Worm (Caenorhabditis elegans) whole organism, L4 larva: ENCODE measurements around the gene zip-3.

ENCODE experiments used
- D1046.2 ChIP-seq: fragments of 200-800 bp; sonication (Bioruptor generic); IDR thresholded peaks from 2 replicates; pipeline ENCODE4 v1.3.6; 2022; ENCODE audit warnings: missing genetic modification characterization, missing compliant biosample characterization
- F26F4.8 ChIP-seq: fragments of 200-800 bp; sonication (Bioruptor generic); conservative IDR thresholded peaks from 2 replicates; pipeline ENCODE4 v1.3.6; 2022; ENCODE audit warnings: missing genetic modification characterization, missing compliant biosample characterization
- F44E2.7 ChIP-seq: fragments of 200-800 bp; sonication (Bioruptor generic); IDR thresholded peaks from 2 replicates; pipeline ENCODE4 v2.1.2; 2022; ENCODE audit warnings: missing genetic modification characterization, missing compliant biosample characterization
- T20F7.1 ChIP-seq: fragments of 200-800 bp; sonication (Bioruptor generic); optimal IDR thresholded peaks from 2 replicates; lab custom pipeline; 2018; ENCODE audit warnings: mild to moderate bottlenecking, missing genetic modification characterization, missing compliant biosample characterization
- T26A8.4 ChIP-seq: fragments of 200-800 bp; sonication (Bioruptor generic); IDR thresholded peaks from 2 replicates; pipeline ENCODE4 v1.3.6; 2022; ENCODE audit warnings: missing genetic modification characterization, missing compliant biosample characterization
- aha-1 ChIP-seq: fragments of 150-350 bp; peaks from one replicate; lab custom pipeline; 2014; ENCODE audit warnings: missing biosample characterization, missing genetic modification characterization
- ama-1 ChIP-seq: fragments of 150-350 bp; optimal IDR thresholded peaks from 2 replicates; lab custom pipeline; 2014; ENCODE audit warnings: inconsistent platforms, mixed read lengths
- arid-1 ChIP-seq: fragments of 200-800 bp; sonication (Bioruptor generic); conservative IDR thresholded peaks from 2 replicates; pipeline ENCODE4 v1.3.6; 2022; ENCODE audit warnings: missing genetic modification reagents, missing genetic modification characterization, missing compliant biosample characterization
- attf-4 ChIP-seq: sonication (generic microtip); optimal IDR thresholded peaks from 3 replicates; lab custom pipeline; 2017; ENCODE audit warnings: missing biosample characterization, missing genetic modification characterization
- ceh-28 ChIP-seq: fragments of 150-350 bp; optimal IDR thresholded peaks from 2 replicates; lab custom pipeline; 2014; ENCODE audit warnings: missing biosample characterization, missing genetic modification reagents, missing genetic modification characterization
- ceh-62 ChIP-seq: sonication (generic microtip); optimal IDR thresholded peaks from 2 replicates; lab custom pipeline; 2017; ENCODE audit warnings: missing biosample characterization, missing genetic modification characterization
- ceh-82 ChIP-seq: sonication (generic microtip); optimal IDR thresholded peaks from 2 replicates; lab custom pipeline; 2017; ENCODE audit warnings: missing biosample characterization, missing genetic modification characterization
- ces-1 ChIP-seq: fragments of 150-350 bp; sonication (generic microtip); optimal IDR thresholded peaks from 4 replicates; lab custom pipeline; 2014; ENCODE audit warnings: missing biosample characterization, missing genetic modification reagents, missing genetic modification characterization
- daf-16 ChIP-seq, 3 experiments: sonication (generic microtip); optimal IDR thresholded peaks; 2 replicates each; lab custom pipeline; 2016 to 2017; ENCODE audit warnings: missing genetic modification characterization in 3 of 3, missing genetic modification reagents in 3 of 3, mild to moderate bottlenecking in 2 of 3, missing compliant biosample characterization in 2 of 3, missing biosample characterization in 1 of 3, moderate library complexity in 1 of 3
- daf-19 ChIP-seq: fragments of 200-800 bp; sonication (Bioruptor generic); conservative IDR thresholded peaks from 2 replicates; pipeline ENCODE4 v1.3.6; 2022; ENCODE audit warnings: missing genetic modification characterization, missing compliant biosample characterization
- dmd-6 ChIP-seq: fragments of 200-800 bp; sonication (Bioruptor generic); IDR thresholded peaks from 2 replicates; pipeline ENCODE4 v1.3.6; 2022; ENCODE audit warnings: missing genetic modification reagents, missing genetic modification characterization, missing compliant biosample characterization
- dmd-9 ChIP-seq: fragments of 200-800 bp; sonication (Bioruptor generic); IDR thresholded peaks from 2 replicates; pipeline ENCODE4 v1.3.6; 2022; ENCODE audit warnings: missing genetic modification reagents, missing genetic modification characterization, missing compliant biosample characterization
- dve-1 ChIP-seq: sonication (generic microtip); optimal IDR thresholded peaks from 2 replicates; lab custom pipeline; 2017; ENCODE audit warnings: antibody characterized with exemption, mild to moderate bottlenecking, missing genetic modification characterization, missing compliant biosample characterization; ENCODE audit not compliant: insufficient read depth
- hif-1 ChIP-seq, 2 experiments: sonication (generic microtip); optimal IDR thresholded peaks; 2 replicates each; lab custom pipeline; 2016 to 2017; ENCODE audit warnings: missing compliant biosample characterization in 2 of 2, missing genetic modification characterization in 2 of 2, missing genetic modification reagents in 2 of 2, missing genotype in 2 of 2, mild to moderate bottlenecking in 1 of 2
- hlh-11 ChIP-seq: fragments of 200-800 bp; sonication (Bioruptor generic); optimal IDR thresholded peaks from 2 replicates; lab custom pipeline; 2018; ENCODE audit warnings: mild to moderate bottlenecking, missing genetic modification characterization, missing compliant biosample characterization
- hlh-30 ChIP-seq: sonication (generic microtip); optimal IDR thresholded peaks from 2 replicates; lab custom pipeline; 2017; ENCODE audit warnings: antibody characterized with exemption, mild to moderate bottlenecking, missing genetic modification characterization, missing compliant biosample characterization; ENCODE audit not compliant: insufficient read depth
- hmg-1.1 ChIP-seq: fragments of 200-800 bp; sonication (Bioruptor generic); IDR thresholded peaks from 2 replicates; pipeline ENCODE4 v1.3.6; 2022; ENCODE audit warnings: missing genetic modification reagents, missing genetic modification characterization, missing compliant biosample characterization
- jun-1 ChIP-seq: fragments of 150-350 bp; optimal IDR thresholded peaks from 2 replicates; lab custom pipeline; 2014; ENCODE audit warnings: missing biosample characterization, missing genetic modification reagents, missing genetic modification characterization
- lim-7 ChIP-seq: fragments of 200-800 bp; sonication (Bioruptor generic); IDR thresholded peaks from 2 replicates; pipeline ENCODE4 v1.3.6; 2022; ENCODE audit warnings: missing genetic modification characterization, missing compliant biosample characterization
- lin-15B ChIP-seq: fragments of 150-350 bp; sonication (generic microtip); optimal IDR thresholded peaks from 3 replicates; lab custom pipeline; 2014; ENCODE audit warnings: missing biosample characterization, missing genetic modification characterization
- lin-29 ChIP-seq: fragments of 200-800 bp; sonication (Bioruptor generic); IDR thresholded peaks from 2 replicates; pipeline ENCODE4 v1.3.6; 2022; ENCODE audit warnings: missing genetic modification reagents, missing genetic modification characterization, missing compliant biosample characterization
- mdl-1 ChIP-seq, 2 experiments: fragments of 150-350 bp in 1 of 2; sonication (generic microtip) in 1 of 2; optimal IDR thresholded peaks; 2 replicates each; lab custom pipeline; 2014 to 2017; ENCODE audit warnings: missing biosample characterization in 2 of 2, missing genetic modification characterization in 2 of 2
- mep-1 ChIP-seq: fragments of 150-350 bp; sonication (generic microtip); optimal IDR thresholded peaks from 3 replicates; lab custom pipeline; 2014; ENCODE audit warnings: missing biosample characterization, missing genetic modification characterization
- mes-2 ChIP-seq: sonication (generic microtip); optimal IDR thresholded peaks from 2 replicates; lab custom pipeline; 2016; ENCODE audit warnings: missing genotype, mild to moderate bottlenecking, missing genetic modification characterization, missing compliant biosample characterization; ENCODE audit not compliant: poor library complexity, severe bottlenecking
- mxl-3 ChIP-seq: fragments of 200-800 bp; sonication (Bioruptor generic); optimal IDR thresholded peaks from 2 replicates; lab custom pipeline; 2018; ENCODE audit warnings: mild to moderate bottlenecking, missing genetic modification characterization, missing compliant biosample characterization
- nhr-11 ChIP-seq: fragments of 150-350 bp; optimal IDR thresholded peaks from 2 replicates; lab custom pipeline; 2014; ENCODE audit warnings: missing biosample characterization, missing genetic modification characterization
- nhr-237 ChIP-seq: sonication (generic microtip); optimal IDR thresholded peaks from 2 replicates; lab custom pipeline; 2017; ENCODE audit warnings: missing biosample characterization, missing genetic modification characterization
- nhr-28 ChIP-seq: fragments of 150-350 bp; optimal IDR thresholded peaks from 2 replicates; lab custom pipeline; 2014; ENCODE audit warnings: missing biosample characterization, missing genetic modification characterization
- nhr-41 ChIP-seq: fragments of 200-800 bp; sonication (Bioruptor generic); IDR thresholded peaks from 2 replicates; pipeline ENCODE4 v1.3.6; 2022; ENCODE audit warnings: missing genetic modification reagents, missing genetic modification characterization, missing compliant biosample characterization
- nhr-42 ChIP-seq: fragments of 200-800 bp; sonication (Bioruptor generic); IDR thresholded peaks from 2 replicates; pipeline ENCODE4 v1.3.6; 2022; ENCODE audit warnings: missing genetic modification characterization, missing compliant biosample characterization
- nhr-6 ChIP-seq: fragments of 150-350 bp; optimal IDR thresholded peaks from 2 replicates; lab custom pipeline; 2014; ENCODE audit warnings: missing biosample characterization, missing genetic modification characterization
- pha-4 ChIP-seq, 2 experiments: fragments of 150-350 bp in 1 of 2; fragments of 200-800 bp in 1 of 2; sonication (Bioruptor generic) in 1 of 2; IDR thresholded peaks in 1 of 2; optimal IDR thresholded peaks in 1 of 2; 2 replicates each; pipeline versions ENCODE4 v1.3.6 to Lab custom; 2014 to 2022; ENCODE audit warnings: missing genetic modification characterization in 2 of 2, missing genetic modification reagents in 2 of 2, missing biosample characterization in 1 of 2, missing compliant biosample characterization in 1 of 2
- set-16 ChIP-seq: fragments of 200-800 bp; sonication (Bioruptor generic); IDR thresholded peaks from 2 replicates; pipeline ENCODE4 v1.3.6; 2022; ENCODE audit warnings: missing genetic modification reagents, missing genetic modification characterization, missing compliant biosample characterization
- skn-1 ChIP-seq: fragments of 150-350 bp; optimal IDR thresholded peaks from 2 replicates; lab custom pipeline; 2014; ENCODE audit warnings: missing biosample characterization, missing genetic modification characterization
- snpc-1.2 ChIP-seq: fragments of 200-800 bp; sonication (Bioruptor generic); IDR thresholded peaks from 2 replicates; pipeline ENCODE4 v1.3.6; 2022; ENCODE audit warnings: missing genetic modification reagents, missing genetic modification characterization, missing compliant biosample characterization
- spr-1 ChIP-seq: sonication (generic microtip); optimal IDR thresholded peaks from 2 replicates; lab custom pipeline; 2016; ENCODE audit warnings: mild to moderate bottlenecking, missing genetic modification characterization, missing compliant biosample characterization
- vab-7 ChIP-seq: fragments of 200-800 bp; sonication (Bioruptor generic); IDR thresholded peaks from 2 replicates; pipeline ENCODE4 v1.3.6; 2022; ENCODE audit warnings: missing genetic modification reagents, missing genetic modification characterization, missing compliant biosample characterization
- zfp-2 ChIP-seq: sonication (generic microtip); optimal IDR thresholded peaks from 2 replicates; lab custom pipeline; 2016; ENCODE audit warnings: mild to moderate bottlenecking, missing genetic modification characterization, missing compliant biosample characterization
- zfp-3 ChIP-seq: fragments of 200-800 bp; sonication (Bioruptor generic); conservative IDR thresholded peaks from 2 replicates; pipeline ENCODE4 v1.3.6; 2022; ENCODE audit warnings: missing genetic modification reagents, missing genetic modification characterization, missing compliant biosample characterization
- zip-11 ChIP-seq: fragments of 200-800 bp; sonication (Bioruptor generic); IDR thresholded peaks from 2 replicates; pipeline ENCODE4 v1.3.6; 2022; ENCODE audit warnings: missing genetic modification characterization, missing compliant biosample characterization

zip-3 gene

DNA sequence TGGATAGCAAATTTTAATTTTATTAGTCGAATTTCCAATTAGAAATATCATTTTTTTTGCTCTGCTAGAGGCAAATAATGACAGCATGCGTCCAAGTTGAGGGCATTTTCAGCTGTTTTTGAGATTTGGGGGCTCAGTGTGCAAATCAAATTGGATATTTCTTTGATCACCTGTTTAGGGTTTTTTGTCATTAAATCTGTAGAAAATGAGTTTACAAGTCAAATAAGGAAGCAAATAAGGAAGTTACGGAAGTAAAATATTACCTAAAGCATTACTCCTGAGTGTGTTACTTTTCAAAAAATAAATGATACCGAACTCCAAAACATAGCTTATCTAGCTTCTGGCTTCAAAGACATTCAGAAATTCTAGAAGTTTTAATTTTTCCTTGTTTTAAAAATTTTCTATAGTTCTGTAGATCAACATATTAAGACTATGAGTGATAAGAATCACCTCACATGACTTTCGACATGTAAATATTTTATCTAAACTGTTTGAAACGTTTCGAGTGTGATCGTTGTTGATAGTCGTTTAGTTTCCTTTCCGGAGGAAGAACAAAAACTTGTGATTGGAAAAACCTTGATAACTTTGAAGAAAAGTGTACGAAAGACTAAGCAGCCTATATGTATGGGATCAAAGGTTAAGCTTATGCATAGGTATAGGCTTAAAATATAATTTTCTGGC is 22.7 kb upstream of the zip-3 start, which contains the start of gene sre-48 (continued):
- TF ChIP-seq snpc-1.2 (GFP tag; lab: Robert Waterston, UW), result no peak
- TF ChIP-seq skn-1 (tag; lab: Kevin White, UChicago), result no peak
- TF ChIP-seq nhr-11 (tag; lab: Kevin White, UChicago), result no peak
- TF ChIP-seq mdl-1 (tag; optimal IDR thresholded peaks at IDR 0.05; lab: Kevin White, UChicago), result no peak
- TF ChIP-seq, all 104 proteins: peak for 9

DNA sequence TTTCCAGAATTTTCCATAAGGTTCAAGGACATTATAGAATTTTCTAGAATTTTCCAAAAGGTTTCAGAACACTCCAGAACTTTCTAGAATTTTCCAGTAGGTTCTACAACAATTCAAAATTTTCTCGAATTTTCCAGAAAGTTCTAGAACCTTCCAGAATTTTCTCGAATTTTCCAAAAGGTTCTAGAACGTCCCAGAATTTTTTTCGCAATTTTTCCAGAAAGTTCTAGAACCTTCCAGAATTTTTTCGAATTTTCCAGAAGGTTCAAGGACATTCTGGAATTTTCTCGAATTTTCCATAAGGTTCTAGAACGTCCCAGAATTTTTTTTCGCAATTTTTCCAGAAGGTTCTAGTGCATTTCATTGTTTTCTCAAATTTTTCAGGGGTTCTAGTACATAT is 20.4 kb upstream of the zip-3 start:
- no peak for TF ChIP-seq hif-1 (tag; optimal IDR thresholded peaks at IDR 0.05; lab: Kevin White, UChicago)
- no peak for TF ChIP-seq set-16 (GFP tag; lab: Robert Waterston, UW)
- no peak for TF ChIP-seq nhr-42 (GFP tag; lab: Robert Waterston, UW)
- no peak for TF ChIP-seq T26A8.4 (GFP tag; lab: Robert Waterston, UW)
- no peak for TF ChIP-seq arid-1 (GFP tag; lab: Robert Waterston, UW)
- no peak for TF ChIP-seq mes-2 (tag; lab: Kevin White, UChicago)
- no peak for TF ChIP-seq zfp-2 (tag; lab: Kevin White, UChicago)
- TF ChIP-seq attf-4, result no peak
- no peak for TF ChIP-seq zip-11 (GFP tag; lab: Robert Waterston, UW)
- no peak for TF ChIP-seq ama-1 (lab: Kevin White, UChicago)
- no peak for TF ChIP-seq ceh-62
- no peak for TF ChIP-seq daf-19 (GFP tag; lab: Robert Waterston, UW)
- no peak for TF ChIP-seq dmd-9 (GFP tag; lab: Robert Waterston, UW)
- no peak for TF ChIP-seq lin-29
- no peak for TF ChIP-seq nhr-237 (tag; lab: Kevin White, UChicago)
- no peak for TF ChIP-seq nhr-41 (GFP tag; lab: Robert Waterston, UW)
- TF ChIP-seq hlh-30 (tag; lab: Kevin White, UChicago), result no peak
- TF ChIP-seq nhr-11 (tag; lab: Kevin White, UChicago), result no peak
- TF ChIP-seq jun-1 (tag; lab: Kevin White, UChicago), result no peak
- no peak for TF ChIP-seq lim-7 (GFP tag; lab: Robert Waterston, UW)

- peak; percentile 98 for TF ChIP-seq aha-1
- TF ChIP-seq hmg-1.1 (GFP tag; lab: Robert Waterston, UW), result peak; percentile 92
- TF ChIP-seq hlh-11, result peak; percentile 81
- TF ChIP-seq T20F7.1 (GFP tag; lab: Kevin White, UChicago), result no peak
- TF ChIP-seq ces-1 (GFP tag; lab: Kevin White, UChicago), result no peak
- TF ChIP-seq snpc-1.2 (GFP tag; lab: Robert Waterston, UW), result peak; percentile 51; the same call in 1 of the 2 replicates
- TF ChIP-seq ceh-28, result no peak
- peak; percentile 75 for TF ChIP-seq lin-15B
- peak; percentile 74 for TF ChIP-seq nhr-6 (tag; lab: Kevin White, UChicago)
- TF ChIP-seq D1046.2, result 0 out of 2 replicates have a peak, but pooled peaks have one; percentile 40
- peak; percentile 90 for TF ChIP-seq mep-1
- no peak for TF ChIP-seq pha-4 (GFP tag; IDR thresholded peaks at IDR 0.05; lab: Robert Waterston, UW)
- TF ChIP-seq pha-4 (tag; optimal IDR thresholded peaks at IDR 0.05; lab: Kevin White, UChicago), result peak; percentile 4
- peak; percentile 56; the same call in 1 of the 2 replicates for TF ChIP-seq zfp-3 (GFP tag; lab: Robert Waterston, UW)
- no peak for TF ChIP-seq F26F4.8 (GFP tag; lab: Robert Waterston, UW)
- TF ChIP-seq jun-1 (tag; lab: Kevin White, UChicago), result peak; percentile 66
- TF ChIP-seq mes-2 (tag; lab: Kevin White, UChicago), result peak; percentile 90
- peak; percentile 72 for TF ChIP-seq dmd-6 (GFP tag; lab: Robert Waterston, UW)
- peak; percentile 89 for TF ChIP-seq dve-1
- TF ChIP-seq spr-1 (tag; lab: Kevin White, UChicago), result no peak
- no peak for TF ChIP-seq ceh-82
- peak; percentile 88 for TF ChIP-seq nhr-42 (GFP tag; lab: Robert Waterston, UW)
- TF ChIP-seq nhr-28 (tag; lab: Kevin White, UChicago), result peak; percentile 70
- TF ChIP-seq F44E2.7 (GFP tag; lab: Robert Waterston, UW), result no peak
- TF ChIP-seq vab-7 (GFP tag; lab: Robert Waterston, UW), result no peak
- peak in 1 of 2 experiments; percentile 73 for TF ChIP-seq hif-1 (tag; optimal IDR thresholded peaks at IDR 0.05; lab: Kevin White, UChicago)
- TF ChIP-seq mxl-3 (GFP tag; lab: Kevin White, UChicago), result peak; percentile 76
- no peak for TF ChIP-seq daf-16 (GFP tag; optimal IDR thresholded peaks at IDR 0.05; lab: Kevin White, UChicago)
- peak; percentile 71 for TF ChIP-seq daf-16 (tag; optimal IDR thresholded peaks at IDR 0.05; lab: Kevin White, UChicago)
These were observed 18.9 kb upstream of the zip-3 start, which contains the start of gene Y39G8B.2 for ce11 chrII:13976161-13976560. Y39G8B.2 (minus strand) TSS chrII:13976221.
